Worm (Caenorhabditis elegans): Measurements from ENCODE around the gene T04A8.18.

DNA sequence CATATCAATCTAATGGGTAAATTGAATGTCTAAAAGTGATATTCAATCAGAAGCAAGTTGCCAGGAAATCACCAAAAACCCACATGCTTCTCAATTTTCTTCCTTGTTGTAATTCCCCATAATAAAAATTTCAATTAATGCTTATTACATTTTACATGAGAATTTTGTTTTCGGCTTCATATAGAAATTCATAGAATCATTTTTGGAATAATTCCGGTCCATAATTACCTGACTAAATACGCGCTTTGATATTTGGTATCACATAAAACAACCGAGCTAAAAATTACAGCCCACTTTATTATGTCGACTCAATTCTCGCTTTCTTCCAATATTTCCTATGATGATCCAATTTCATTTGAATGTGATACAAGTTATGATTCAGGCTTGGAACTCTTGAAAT is 37.1 kb upstream of the T04A8.18 start, which contains the start of gene srg-13:
- TF ChIP-seq nhr-129 (tag; optimal IDR thresholded peaks at IDR 0.05) (no peak), mdl-1 (tag; optimal IDR thresholded peaks at IDR 0.05) (no peak), lin-39 (tag; optimal IDR thresholded peaks at IDR 0.05) (no peak), nhr-25 (tag; optimal IDR thresholded peaks at IDR 0.05) (no peak), lin-13 (GFP tag; optimal IDR thresholded peaks at IDR 0.05) (no peak), egl-27 (tag; optimal IDR thresholded peaks at IDR 0.05) (no peak), unc-39 (tag; optimal IDR thresholded peaks at IDR 0.05) (no peak), ZK546.5 (tag; optimal IDR thresholded peaks at IDR 0.05) (no peak), nhr-237 (tag; optimal IDR thresholded peaks at IDR 0.05) (no peak), nhr-21 (tag; optimal IDR thresholded peaks at IDR 0.05) (no peak), nhr-12 (tag; optimal IDR thresholded peaks at IDR 0.05) (no peak), zag-1 (tag; optimal IDR thresholded peaks at IDR 0.05) (no peak)
